Worm (Caenorhabditis elegans) whole organism, L4/young adult: ENCODE results near the gene ugt-34.

Source experiments
- W03F9.2 ChIP-seq: fragments of 150-350 bp; optimal IDR thresholded peaks from 2 replicates; lab custom pipeline; 2014; ENCODE audit warnings: missing biosample characterization, missing genetic modification characterization
- him-1 ChIP-seq: sonication (generic microtip); optimal IDR thresholded peaks from 2 replicates; lab custom pipeline; 2016; ENCODE audit warnings: missing genotype, missing genetic modification reagents, missing genetic modification characterization, missing compliant biosample characterization

DNA sequence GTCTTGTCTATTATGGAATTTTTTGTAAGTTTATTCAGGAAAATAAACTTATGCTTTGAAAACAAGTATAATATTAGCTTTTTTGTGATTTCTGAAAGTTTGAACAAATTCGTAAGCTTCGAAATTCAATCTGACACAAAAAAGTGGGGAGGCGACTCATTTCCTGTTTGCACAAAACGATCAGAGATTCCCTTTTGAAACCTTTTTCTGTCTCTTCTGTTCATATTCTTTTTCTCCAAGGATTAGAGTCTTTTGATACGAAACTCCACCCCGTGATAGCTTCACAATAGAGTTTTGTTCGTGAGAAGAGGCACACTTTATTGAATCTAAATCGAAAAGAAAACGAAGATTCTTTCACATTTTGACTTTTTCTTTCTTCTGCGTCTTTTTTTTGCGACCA, 15.8 kb downstream of the ugt-34 start:
- TF ChIP-seq him-1 (tag; lab: Kevin White, UChicago) (no peak), W03F9.2 (no peak)
